Worm (Caenorhabditis elegans): ENCODE results near the gene srbc-2.
"Not testable (repeated sequence)": the region's sequence is repeated elsewhere in the genome, so short reads cannot be mapped to it uniquely, and the experiment has no call there.

The srbc-2 gene

ce11 chrV:3396765-3397164 lies 19.9 kb upstream of the srbc-2 start, which contains the start of gene T20D4.12:
Gene T20D4.12, plus strand, starts transcription at chrV:3397065.
- TF ChIP-seq flt-1 (GFP tag; IDR thresholded peaks at IDR 0.05); T22C8.4 (GFP tag; IDR thresholded peaks at IDR 0.05); klf-2 (GFP tag; conservative IDR thresholded peaks at IDR 0.05): not testable (repeated sequence)

- TF ChIP-seq ztf-29 (GFP tag; IDR thresholded peaks at IDR 0.05), result no peak
- TF ChIP-seq tab-1 (GFP tag; IDR thresholded peaks at IDR 0.05), result no peak
- TF ChIP-seq ref-1 (GFP tag; conservative IDR thresholded peaks at IDR 0.05), result no peak
- TF ChIP-seq med-1 (GFP tag; optimal IDR thresholded peaks at IDR 0.05; ENCODE audit: insufficient read depth), result no peak
- TF ChIP-seq klf-2 (GFP tag; conservative IDR thresholded peaks at IDR 0.05), result no peak
- TF ChIP-seq ztf-23 (GFP tag; IDR thresholded peaks at IDR 0.05), result no peak
- no peak for TF ChIP-seq T22C8.4 (GFP tag; IDR thresholded peaks at IDR 0.05)
- no peak for TF ChIP-seq flt-1 (GFP tag; IDR thresholded peaks at IDR 0.05)
- TF ChIP-seq cog-1 (tag; optimal IDR thresholded peaks at IDR 0.05), result no peak
Measured at ce11 chrV:3394694-3395240, 17.9 kb upstream of the srbc-2 start, which contains the start of gene T20D4.15. Gene T20D4.15, minus strand, starts transcription at chrV:3394744.

ce11 chrV:3394065-3394464 lies 17.2 kb upstream of the srbc-2 start:
- TF ChIP-seq med-1 (GFP tag; optimal IDR thresholded peaks at IDR 0.05; ENCODE audit: insufficient read depth), result no peak
- TF ChIP-seq ref-1 (GFP tag; conservative IDR thresholded peaks at IDR 0.05), result no peak
- TF ChIP-seq flt-1 (GFP tag; IDR thresholded peaks at IDR 0.05), result no peak
- TF ChIP-seq ztf-29 (GFP tag; IDR thresholded peaks at IDR 0.05), result no peak
- TF ChIP-seq ztf-23 (GFP tag; IDR thresholded peaks at IDR 0.05), result no peak
- no peak for TF ChIP-seq klf-2 (GFP tag; conservative IDR thresholded peaks at IDR 0.05)
- TF ChIP-seq T22C8.4 (GFP tag; IDR thresholded peaks at IDR 0.05), result no peak
- no peak for TF ChIP-seq tab-1 (GFP tag; IDR thresholded peaks at IDR 0.05)

- TF ChIP-seq med-1 (GFP tag; optimal IDR thresholded peaks at IDR 0.05; ENCODE audit: insufficient read depth) (no peak), klf-2 (GFP tag; conservative IDR thresholded peaks at IDR 0.05) (no peak), ztf-29 (GFP tag; IDR thresholded peaks at IDR 0.05) (no peak)
Measured at ce11 chrV:3391005-3391404, 14.1 kb upstream of the srbc-2 start.

- TF ChIP-seq T22C8.4 (GFP tag; IDR thresholded peaks at IDR 0.05) (no peak), klf-2 (GFP tag; conservative IDR thresholded peaks at IDR 0.05) (no peak), ref-1 (GFP tag; conservative IDR thresholded peaks at IDR 0.05) (no peak), cog-1 (tag; optimal IDR thresholded peaks at IDR 0.05) (no peak), flt-1 (GFP tag; IDR thresholded peaks at IDR 0.05) (no peak), ztf-29 (GFP tag; IDR thresholded peaks at IDR 0.05) (no peak), med-1 (GFP tag; optimal IDR thresholded peaks at IDR 0.05; ENCODE audit: insufficient read depth) (no peak), tab-1 (GFP tag; IDR thresholded peaks at IDR 0.05) (no peak), ztf-23 (GFP tag; IDR thresholded peaks at IDR 0.05) (no peak)
Measured at ce11 chrV:3388299-3388698, 11.4 kb upstream of the srbc-2 start.

- TF ChIP-seq ztf-23 (GFP tag; IDR thresholded peaks at IDR 0.05), result no peak
- TF ChIP-seq ztf-29 (GFP tag; IDR thresholded peaks at IDR 0.05), result no peak
- no peak for TF ChIP-seq tab-1 (GFP tag; IDR thresholded peaks at IDR 0.05)
- no peak for TF ChIP-seq ref-1 (GFP tag; conservative IDR thresholded peaks at IDR 0.05)
- TF ChIP-seq klf-2 (GFP tag; conservative IDR thresholded peaks at IDR 0.05), result no peak
Measured at ce11 chrV:3372673-3373072, 4.2 kb downstream of the srbc-2 start, which contains the start of gene srx-121. Gene srx-121, minus strand, starts transcription at chrV:3372773.

- TF ChIP-seq cog-1 (tag; optimal IDR thresholded peaks at IDR 0.05); klf-2 (GFP tag; conservative IDR thresholded peaks at IDR 0.05); med-1 (GFP tag; optimal IDR thresholded peaks at IDR 0.05; ENCODE audit: insufficient read depth): not testable (repeated sequence)
Measured at ce11 chrV:3367773-3368172, 9.1 kb downstream of the srbc-2 start, which contains the start of gene C04E12.2. Gene C04E12.2, plus strand, starts transcription at chrV:3368073.

ce11 chrV:3362475-3362874 lies 14.4 kb downstream of the srbc-2 start, which contains the start of gene C04E12.4:
Gene C04E12.4, plus strand, starts transcription at chrV:3362775.
- TF ChIP-seq klf-2 (GFP tag; conservative IDR thresholded peaks at IDR 0.05), result no peak
- no peak for TF ChIP-seq ref-1 (GFP tag; conservative IDR thresholded peaks at IDR 0.05)
- TF ChIP-seq ztf-29 (GFP tag; IDR thresholded peaks at IDR 0.05), result no peak
- TF ChIP-seq flt-1 (GFP tag; IDR thresholded peaks at IDR 0.05), result no peak
- no peak for TF ChIP-seq med-1 (GFP tag; optimal IDR thresholded peaks at IDR 0.05; ENCODE audit: insufficient read depth)
- TF ChIP-seq tab-1 (GFP tag; IDR thresholded peaks at IDR 0.05), result no peak
- TF ChIP-seq cog-1 (tag; optimal IDR thresholded peaks at IDR 0.05), result no peak

- TF ChIP-seq T22C8.4 (GFP tag; IDR thresholded peaks at IDR 0.05) (no peak), ztf-29 (GFP tag; IDR thresholded peaks at IDR 0.05) (no peak), ref-1 (GFP tag; conservative IDR thresholded peaks at IDR 0.05) (no peak)
Measured at ce11 chrV:3361633-3362032, 15.2 kb downstream of the srbc-2 start.

ce11 chrV:3358267-3358666 lies 18.6 kb downstream of the srbc-2 start, which contains the start of gene C04E12.5:
Gene C04E12.5, plus strand, starts transcription at chrV:3358567.
- no peak for TF ChIP-seq med-1 (GFP tag; optimal IDR thresholded peaks at IDR 0.05; ENCODE audit: insufficient read depth)
- no peak for TF ChIP-seq T22C8.4 (GFP tag; IDR thresholded peaks at IDR 0.05)
- no peak for TF ChIP-seq flt-1 (GFP tag; IDR thresholded peaks at IDR 0.05)
- no peak for TF ChIP-seq ztf-23 (GFP tag; IDR thresholded peaks at IDR 0.05)
- no peak for TF ChIP-seq ztf-29 (GFP tag; IDR thresholded peaks at IDR 0.05)
- no peak for TF ChIP-seq tab-1 (GFP tag; IDR thresholded peaks at IDR 0.05)
- TF ChIP-seq ref-1 (GFP tag; conservative IDR thresholded peaks at IDR 0.05), result no peak
- TF ChIP-seq klf-2 (GFP tag; conservative IDR thresholded peaks at IDR 0.05), result no peak
- TF ChIP-seq cog-1 (tag; optimal IDR thresholded peaks at IDR 0.05), result no peak

- TF ChIP-seq cog-1 (tag; optimal IDR thresholded peaks at IDR 0.05) (no peak), klf-2 (GFP tag; conservative IDR thresholded peaks at IDR 0.05) (no peak), tab-1 (GFP tag; IDR thresholded peaks at IDR 0.05) (no peak)
Measured at ce11 chrV:3357106-3357505, 19.8 kb downstream of the srbc-2 start, which contains the start of gene scrm-3. Gene scrm-3, minus strand, starts transcription at chrV:3357206.
